Worm (Caenorhabditis elegans): ENCODE measurements around the gene T04C9.1.

DNA sequence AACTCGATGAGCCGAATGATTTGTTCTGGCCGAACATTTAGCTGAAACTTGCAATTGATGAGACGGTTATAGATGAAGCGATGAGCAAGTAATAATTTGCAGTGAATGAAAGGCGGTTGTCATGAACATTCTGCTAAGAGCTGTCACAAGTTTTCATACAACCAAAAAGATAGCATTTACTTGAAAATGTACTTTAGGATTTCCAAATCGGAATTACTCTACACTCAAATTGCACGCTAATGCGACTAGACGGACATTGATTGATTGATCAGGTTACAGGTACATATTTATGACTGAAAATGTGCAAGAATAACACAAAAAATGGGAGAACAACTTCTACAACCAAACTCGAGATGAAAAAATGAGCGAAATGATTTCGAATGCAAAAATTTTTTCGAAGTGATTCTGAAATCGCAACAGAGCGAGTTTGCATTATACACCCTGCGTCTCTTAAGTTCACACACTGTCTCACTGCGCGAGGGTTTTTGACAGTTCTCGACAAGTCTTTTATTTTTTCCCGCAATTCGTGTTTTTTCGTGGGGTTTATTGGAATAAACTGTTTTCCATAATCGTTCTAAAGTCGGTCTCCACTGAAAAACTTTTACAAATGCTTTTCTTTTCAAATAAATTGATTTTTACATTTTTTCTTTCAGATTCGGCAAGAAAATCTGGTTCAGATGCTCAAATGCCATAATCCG, 26.6 kb downstream of the T04C9.1 start, which contains the start of the genes npp-10 and cyk-3:
- no peak for TF ChIP-seq ztf-11 (tag; optimal IDR thresholded peaks at IDR 0.05)
- TF ChIP-seq nhr-28 (tag; optimal IDR thresholded peaks at IDR 0.05): no peak
- no peak for TF ChIP-seq unc-39 (tag; optimal IDR thresholded peaks at IDR 0.05)
- no peak for TF ChIP-seq nhr-237 (tag; optimal IDR thresholded peaks at IDR 0.05)
- TF ChIP-seq mab-5 (tag; optimal IDR thresholded peaks at IDR 0.05): no peak
- TF ChIP-seq nhr-76 (tag; optimal IDR thresholded peaks at IDR 0.05): no peak
- TF ChIP-seq blmp-1 (tag; optimal IDR thresholded peaks at IDR 0.05): no peak
- TF ChIP-seq unc-62 (GFP tag; optimal IDR thresholded peaks at IDR 0.05): no peak
- TF ChIP-seq elt-3 (tag; optimal IDR thresholded peaks at IDR 0.05): no peak
- no peak for TF ChIP-seq lin-13 (tag; optimal IDR thresholded peaks at IDR 0.05)
- no peak for TF ChIP-seq ham-2 (GFP tag; optimal IDR thresholded peaks at IDR 0.05)
- TF ChIP-seq drap-1 (GFP tag; optimal IDR thresholded peaks at IDR 0.05): no peak

Measured in whole organism, mixed stage, embryonic.